Fruit fly (Drosophila melanogaster) whole organism, embryonic: ENCODE measurements around the gene Rtca.

ENCODE experiments used
- B-H1 ChIP-seq: fragments of 200-800 bp; sonication (Bioruptor generic); IDR thresholded peaks from 3 replicates; pipeline ENCODE4 v1.3.6; 2022; ENCODE audit warnings: missing biosample characterization, missing genetic modification characterization
- Bgb ChIP-seq: fragments of 200-800 bp; sonication (Bioruptor generic); IDR thresholded peaks from 2 replicates; pipeline ENCODE4 v1.3.6; 2022; ENCODE audit warnings: missing biosample characterization, missing genetic modification characterization; ENCODE audit not compliant: partially characterized antibody
- CG10654 ChIP-seq: fragments of 200-800 bp; sonication (Bioruptor generic); optimal IDR thresholded peaks from 2 replicates; lab custom pipeline; 2016; ENCODE audit warnings: missing biosample characterization, missing genetic modification characterization
- CG11093 ChIP-seq: fragments of 200-800 bp; sonication (Bioruptor generic); IDR thresholded peaks from 3 replicates; pipeline ENCODE4 v1.3.6; 2022; ENCODE audit warnings: missing biosample characterization, missing genetic modification characterization
- CG11398 ChIP-seq: fragments of 200-800 bp; sonication (Bioruptor generic); optimal IDR thresholded peaks from 2 replicates; lab custom pipeline; 2016; ENCODE audit warnings: missing biosample characterization, missing genetic modification characterization
- CG15479 ChIP-seq: fragments of 200-800 bp; sonication (Bioruptor generic); optimal IDR thresholded peaks from 3 replicates; lab custom pipeline; 2019; ENCODE audit warnings: missing biosample characterization, mild to moderate bottlenecking, missing genetic modification characterization, moderate library complexity
- CG1602 ChIP-seq: fragments of 200-800 bp; sonication (Bioruptor generic); optimal IDR thresholded peaks from 3 replicates; lab custom pipeline; 2016; ENCODE audit warnings: missing biosample characterization, missing genetic modification characterization
- CG16779 ChIP-seq: fragments of 200-800 bp; sonication (Bioruptor generic); IDR thresholded peaks from 2 replicates; pipeline ENCODE4 v1.3.6; 2022; ENCODE audit warnings: missing biosample characterization, missing genetic modification characterization
- CG16815 ChIP-seq: fragments of 200-800 bp; sonication (Bioruptor generic); optimal IDR thresholded peaks from 3 replicates; lab custom pipeline; 2017; ENCODE audit warnings: missing biosample characterization, mild to moderate bottlenecking, missing genetic modification characterization
- CG18599 ChIP-seq: fragments of 200-800 bp; sonication (Bioruptor generic); optimal IDR thresholded peaks from 3 replicates; lab custom pipeline; 2017; ENCODE audit warnings: missing biosample characterization, missing genetic modification characterization, mild to moderate bottlenecking, moderate library complexity, missing genetic modification reagents
- CG3838 ChIP-seq: fragments of 200-800 bp; sonication (Bioruptor generic); optimal IDR thresholded peaks from 3 replicates; lab custom pipeline; 2016; ENCODE audit warnings: missing biosample characterization, missing genetic modification characterization
- CG6175 ChIP-seq: fragments of 200-800 bp; sonication (Bioruptor generic); IDR thresholded peaks from 3 replicates; pipeline ENCODE4 v1.3.6; 2022; ENCODE audit warnings: missing biosample characterization, missing genetic modification characterization
- CG7786 ChIP-seq: fragments of 200-800 bp; sonication (Bioruptor generic); optimal IDR thresholded peaks from 2 replicates; lab custom pipeline; 2016; ENCODE audit warnings: missing biosample characterization, missing genetic modification characterization
- Chrac-16 ChIP-seq: fragments of 200-800 bp; sonication (Bioruptor generic); optimal IDR thresholded peaks from 3 replicates; lab custom pipeline; 2016; ENCODE audit warnings: missing biosample characterization, missing genetic modification characterization
- CrebB ChIP-seq: fragments of 200-800 bp; sonication (Bioruptor generic); optimal IDR thresholded peaks from 3 replicates; lab custom pipeline; 2018; ENCODE audit warnings: missing biosample characterization, mild to moderate bottlenecking, missing genetic modification characterization
- Dref ChIP-seq: fragments of 200-800 bp; sonication (Bioruptor generic); IDR thresholded peaks from 2 replicates; pipeline ENCODE4 v1.3.6; 2022; ENCODE audit warnings: missing biosample characterization, missing genetic modification characterization
- E2f1 ChIP-seq: fragments of 200-800 bp; sonication (Bioruptor generic); IDR thresholded peaks from 2 replicates; pipeline ENCODE4 v1.3.6; 2022; ENCODE audit warnings: missing biosample characterization, missing genetic modification characterization
- Ets97D ChIP-seq: fragments of 200-800 bp; sonication (Bioruptor generic); optimal IDR thresholded peaks from 3 replicates; lab custom pipeline; 2016; ENCODE audit warnings: missing biosample characterization, missing genetic modification characterization
- Fer1 ChIP-seq: fragments of 200-800 bp; sonication (Bioruptor generic); optimal IDR thresholded peaks from 2 replicates; lab custom pipeline; 2017; ENCODE audit warnings: missing biosample characterization, mild to moderate bottlenecking, missing genetic modification characterization
- GATAe ChIP-seq: fragments of 200-800 bp; sonication (Bioruptor generic); conservative IDR thresholded peaks from 2 replicates; pipeline ENCODE4 v1.3.6; 2022; ENCODE audit warnings: missing biosample characterization, missing genetic modification characterization
- Gsc ChIP-seq: fragments of 200-800 bp; sonication (Bioruptor generic); IDR thresholded peaks from 2 replicates; pipeline ENCODE4 v1.3.6; 2022; ENCODE audit warnings: missing biosample characterization, missing genetic modification characterization
- HmgZ ChIP-seq: fragments of 200-800 bp; sonication (Bioruptor generic); optimal IDR thresholded peaks from 2 replicates; lab custom pipeline; 2018; ENCODE audit warnings: missing biosample characterization, mild to moderate bottlenecking, missing genetic modification characterization
- Med ChIP-seq: fragments of 200-800 bp; sonication (Bioruptor generic); peaks from one replicate; lab custom pipeline; 2016; ENCODE audit warnings: missing biosample characterization, missing genetic modification characterization, mild to moderate bottlenecking, inconsistent platforms, moderate library complexity
- Mes4 ChIP-seq: fragments of 200-800 bp; sonication (Bioruptor generic); optimal IDR thresholded peaks from 2 replicates; lab custom pipeline; 2016; ENCODE audit warnings: missing biosample characterization, missing genetic modification characterization
- Nf-YB ChIP-seq: fragments of 200-800 bp; sonication (Bioruptor generic); optimal IDR thresholded peaks from 3 replicates; lab custom pipeline; 2019; ENCODE audit warnings: missing biosample characterization, mild to moderate bottlenecking, missing genetic modification characterization, moderate library complexity
- Pdp1 ChIP-seq, 2 experiments: fragments of 200-800 bp; sonication (Bioruptor generic); optimal IDR thresholded peaks; 3 replicates each; lab custom pipeline; 2016; ENCODE audit warnings: missing biosample characterization in 2 of 2, missing genetic modification characterization in 2 of 2, mild to moderate bottlenecking in 1 of 2, moderate library complexity in 1 of 2
- Taf1 ChIP-seq: fragments of 200-800 bp; sonication (Bioruptor generic); IDR thresholded peaks from 2 replicates; pipeline ENCODE4 v1.3.6; 2022; ENCODE audit warnings: missing biosample characterization, missing genetic modification characterization
- Vsx1 ChIP-seq: fragments of 200-800 bp; sonication (Bioruptor generic); optimal IDR thresholded peaks from 2 replicates; lab custom pipeline; 2017; ENCODE audit warnings: missing biosample characterization, mild to moderate bottlenecking, missing genetic modification characterization, missing genetic modification reagents
- ab ChIP-seq: fragments of 200-800 bp; sonication (Bioruptor generic); optimal IDR thresholded peaks from 2 replicates; lab custom pipeline; 2016; ENCODE audit warnings: missing biosample characterization, missing genetic modification characterization
- bigmax ChIP-seq: fragments of 200-800 bp; sonication (Bioruptor generic); optimal IDR thresholded peaks from 2 replicates; lab custom pipeline; 2018; ENCODE audit warnings: missing biosample characterization, mild to moderate bottlenecking, missing genetic modification characterization
- dimm ChIP-seq: fragments of 200-800 bp; sonication (Bioruptor generic); IDR thresholded peaks from 2 replicates; pipeline ENCODE4 v1.3.6; 2022; ENCODE audit warnings: missing biosample characterization, missing genetic modification characterization
- dpn ChIP-seq, 2 experiments: fragments of 200-800 bp; sonication (Bioruptor generic); optimal IDR thresholded peaks; 3 replicates each; lab custom pipeline; 2016; ENCODE audit warnings: missing biosample characterization in 2 of 2, missing genetic modification characterization in 2 of 2
- emc ChIP-seq: fragments of 200-800 bp; sonication (Bioruptor generic); optimal IDR thresholded peaks from 2 replicates; lab custom pipeline; 2016; ENCODE audit warnings: missing biosample characterization, missing genetic modification characterization
- gcm ChIP-seq: fragments of 200-800 bp; sonication (Bioruptor generic); optimal IDR thresholded peaks from 2 replicates; lab custom pipeline; 2019; ENCODE audit warnings: missing biosample characterization, mild to moderate bottlenecking, missing genetic modification characterization, moderate library complexity
- hbn ChIP-seq: fragments of 200-800 bp; sonication (Bioruptor generic); IDR thresholded peaks from 2 replicates; pipeline ENCODE4 v1.3.6; 2022; ENCODE audit warnings: missing biosample characterization, missing genetic modification characterization; ENCODE audit not compliant: partially characterized antibody
- jing ChIP-seq: fragments of 200-800 bp; sonication (Bioruptor generic); optimal IDR thresholded peaks from 2 replicates; lab custom pipeline; 2018; ENCODE audit warnings: missing biosample characterization, mild to moderate bottlenecking, missing genetic modification characterization
- kah ChIP-seq: fragments of 200-800 bp; sonication (Bioruptor generic); optimal IDR thresholded peaks from 2 replicates; lab custom pipeline; 2018; ENCODE audit warnings: missing biosample characterization, mild to moderate bottlenecking, missing genetic modification characterization
- knrl ChIP-seq: fragments of 200-800 bp; sonication (Bioruptor generic); IDR thresholded peaks from 3 replicates; pipeline ENCODE4 v1.3.6; 2022; ENCODE audit warnings: missing biosample characterization, missing genetic modification characterization; ENCODE audit not compliant: partially characterized antibody
- lab ChIP-seq: fragments of 200-800 bp; sonication (Bioruptor generic); optimal IDR thresholded peaks from 3 replicates; lab custom pipeline; 2017; ENCODE audit warnings: missing biosample characterization, missing genetic modification characterization, mild to moderate bottlenecking, moderate library complexity, missing genetic modification reagents
- nau ChIP-seq: fragments of 200-800 bp; sonication (Bioruptor generic); optimal IDR thresholded peaks from 3 replicates; lab custom pipeline; 2017; ENCODE audit warnings: missing biosample characterization, mild to moderate bottlenecking, missing genetic modification characterization, missing genetic modification reagents
- oc ChIP-seq: fragments of 200-800 bp; sonication (Bioruptor generic); optimal IDR thresholded peaks from 2 replicates; lab custom pipeline; 2018; ENCODE audit warnings: missing biosample characterization, mild to moderate bottlenecking, missing genetic modification characterization, moderate library complexity
- pita ChIP-seq: fragments of 200-800 bp; sonication (Bioruptor generic); optimal IDR thresholded peaks from 2 replicates; lab custom pipeline; 2017; ENCODE audit warnings: missing biosample characterization, mild to moderate bottlenecking, missing genetic modification characterization
- row ChIP-seq: fragments of 200-800 bp; sonication (Bioruptor generic); IDR thresholded peaks from 3 replicates; pipeline ENCODE4 v1.3.6; 2022; ENCODE audit warnings: missing biosample characterization, missing genetic modification characterization
- sna ChIP-seq: fragments of 200-800 bp; sonication (Bioruptor generic); IDR thresholded peaks from 2 replicates; pipeline ENCODE4 v1.3.6; 2022; ENCODE audit warnings: missing biosample characterization, missing genetic modification characterization; ENCODE audit not compliant: partially characterized antibody
- sob ChIP-seq: fragments of 200-800 bp; sonication (Bioruptor generic); IDR thresholded peaks from 2 replicates; pipeline ENCODE4 v1.3.6; 2022; ENCODE audit warnings: missing biosample characterization, missing genetic modification characterization
- tup ChIP-seq: fragments of 200-800 bp; sonication (Bioruptor generic); optimal IDR thresholded peaks from 2 replicates; lab custom pipeline; 2016; ENCODE audit warnings: missing biosample characterization, mild to moderate bottlenecking, missing genetic modification characterization, moderate library complexity
- vnd ChIP-seq: fragments of 200-800 bp; sonication (Bioruptor generic); IDR thresholded peaks from 3 replicates; pipeline ENCODE4 v1.3.6; 2022; ENCODE audit warnings: missing biosample characterization, missing genetic modification characterization; ENCODE audit not compliant: partially characterized antibody
- wdn ChIP-seq: fragments of 200-800 bp; sonication (Bioruptor generic); IDR thresholded peaks from 2 replicates; pipeline ENCODE4 v1.3.6; 2022; ENCODE audit warnings: missing biosample characterization, missing genetic modification characterization
- wek ChIP-seq: fragments of 200-800 bp; sonication (Bioruptor generic); optimal IDR thresholded peaks from 3 replicates; lab custom pipeline; 2018; ENCODE audit warnings: missing biosample characterization, mild to moderate bottlenecking, missing genetic modification characterization, moderate library complexity

Gene Rtca

DNA sequence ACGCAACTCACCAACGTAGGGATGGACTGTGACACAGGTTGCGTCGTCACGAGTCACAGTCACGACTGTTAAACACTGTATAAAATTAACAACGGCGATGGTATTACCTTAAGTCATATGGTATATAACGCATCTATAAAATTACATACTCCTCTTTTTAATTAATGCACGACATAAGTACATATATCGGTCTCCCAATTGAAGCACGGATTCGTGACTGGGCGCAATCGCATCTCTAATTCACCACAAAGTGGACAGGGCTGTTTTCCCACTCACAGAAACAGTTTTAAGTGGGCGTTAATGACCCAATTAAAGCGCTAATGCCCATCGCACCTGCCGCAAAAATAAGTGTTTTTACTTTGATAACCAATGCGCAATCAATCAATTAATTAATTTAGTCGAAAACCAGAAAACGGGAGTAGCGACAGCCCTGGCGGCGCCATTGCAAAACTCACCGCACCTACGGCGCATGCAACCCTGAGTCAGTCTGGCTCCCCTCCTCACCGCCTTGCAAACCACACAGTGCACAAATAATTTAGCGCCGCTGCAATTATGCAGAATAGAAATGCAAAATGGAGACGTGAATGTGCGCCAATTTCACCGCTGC, 30.8 kb upstream of the Rtca start, which contains the start of gene CG4313 (continued):
- TF ChIP-seq Nf-YB (GFP tag; lab: Kevin White, UChicago) (peak; percentile 36), Dref (GFP tag; lab: Robert Waterston, UW) (no peak), Med (GFP tag; lab: Kevin White, UChicago) (peak; percentile 95), dimm (GFP tag; lab: Robert Waterston, UW) (no peak), jing (GFP tag; lab: Kevin White, UChicago) (no peak), CG18599 (peak; percentile 54), wek (GFP tag; lab: Kevin White, UChicago) (peak; percentile 9), CG3838 (no peak), sob (GFP tag; lab: Robert Waterston, UW) (peak; percentile 64; the same call in 1 of the 2 replicates), CG10654 (GFP tag; lab: Kevin White, UChicago) (peak; percentile 52), Gsc (no peak), kah (GFP tag; lab: Kevin White, UChicago) (peak; percentile 43), E2f1 (GFP tag; lab: Robert Waterston, UW) (peak; percentile 71), nau (GFP tag; lab: Kevin White, UChicago) (peak; percentile 6), Pdp1 (GFP tag; optimal IDR thresholded peaks at IDR 0.05; lab: Kevin White, UChicago) (peak; percentile 71 to 79), knrl (peak; percentile 92), ab (GFP tag; lab: Kevin White, UChicago) (peak; percentile 52), wdn (GFP tag; lab: Robert Waterston, UW) (0 out of 2 replicates have a peak, but pooled peaks have one; percentile 22), Ets97D (GFP tag; lab: Kevin White, UChicago) (peak; percentile 42), CG11093 (GFP tag; lab: Robert Waterston, UW) (no peak), oc (tag; lab: Kevin White, UChicago) (no peak), hbn (GFP tag; lab: Robert Waterston, UW) (peak; percentile 84), CG11398 (GFP tag; lab: Kevin White, UChicago) (peak; percentile 71), B-H1 (GFP tag; lab: Robert Waterston, UW) (peak; percentile 37; the same call in 2 of the 3 replicates), emc (GFP tag; lab: Kevin White, UChicago) (peak; percentile 31), CG7786 (GFP tag; lab: Kevin White, UChicago) (peak; percentile 74), Taf1 (GFP tag; lab: Robert Waterston, UW) (peak; percentile 53), GATAe (GFP tag; lab: Robert Waterston, UW) (no peak; the same call in 1 of the 2 replicates), CG6175 (no peak), CG1602 (GFP tag; lab: Kevin White, UChicago) (peak; percentile 67), Fer1 (GFP tag; lab: Kevin White, UChicago) (peak; percentile 63), Vsx1 (no peak), pita (no peak), Mes4 (GFP tag; lab: Kevin White, UChicago) (peak; percentile 60), Chrac-16 (peak; percentile 63), CG16779 (GFP tag; lab: Robert Waterston, UW) (no peak), CG16815 (GFP tag; lab: Kevin White, UChicago) (peak; percentile 40), sna (GFP tag; lab: Robert Waterston, UW) (peak; percentile 83), Bgb (GFP tag; lab: Robert Waterston, UW) (peak; percentile 69), lab (GFP tag; lab: Kevin White, UChicago) (peak; percentile 63), bigmax (no peak), dpn (GFP tag; optimal IDR thresholded peaks at IDR 0.05; lab: Kevin White, UChicago) (peak; percentile 71 to 78), tup (peak; percentile 32), HmgZ (tag; lab: Kevin White, UChicago) (peak; percentile 68), gcm (GFP tag; lab: Kevin White, UChicago) (peak; percentile 49), row (GFP tag; lab: Robert Waterston, UW) (peak; percentile 95), CrebB (tag; lab: Kevin White, UChicago) (peak; percentile 18), CG15479 (GFP tag; lab: Kevin White, UChicago) (no peak), vnd (GFP tag; lab: Robert Waterston, UW) (peak; percentile 91)
